Fruit fly (Drosophila melanogaster): ENCODE data around the gene CG16790.
A peak's percentile ranks its signal among the peaks of the same experiment; 100 is the strongest.

Gene CG16790

DNA sequence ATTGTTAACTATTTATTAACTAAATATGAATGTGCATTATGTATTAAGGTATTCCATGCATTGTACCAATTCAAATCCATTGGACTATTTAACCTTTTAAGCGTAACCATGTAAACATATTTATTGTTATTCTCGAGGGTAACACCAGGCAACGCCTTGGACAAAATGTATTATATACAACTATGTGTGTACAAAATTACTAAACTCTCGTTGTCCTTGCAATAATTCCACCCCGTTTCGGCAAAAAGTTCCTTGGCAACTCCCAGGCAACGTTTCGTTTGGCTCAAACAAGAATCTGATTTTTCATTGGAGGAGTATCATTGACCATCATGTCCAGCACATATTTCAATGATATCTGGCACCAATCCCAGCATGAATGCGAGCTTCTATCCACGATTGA lies 4.1 kb downstream of the CG16790 start, which contains the start of gene CG16789:
TSS of gene CG16789 (plus strand) at position 301 of the 400 bp plus-strand sequence.
- TF ChIP-seq CG8119 (GFP tag; IDR thresholded peaks at IDR 0.05) (no peak), Smox (GFP tag; optimal IDR thresholded peaks at IDR 0.05) (no peak), vri (GFP tag; optimal IDR thresholded peaks at IDR 0.05) (no peak), Ets21C (GFP tag; optimal IDR thresholded peaks at IDR 0.05) (no peak), CG15336 (GFP tag; IDR thresholded peaks at IDR 0.05) (no peak), fd85E (GFP tag; optimal IDR thresholded peaks at IDR 0.05) (no peak), CG10669 (GFP tag; optimal IDR thresholded peaks at IDR 0.05) (no peak), eg (GFP tag; IDR thresholded peaks at IDR 0.05) (no peak), ss (GFP tag; optimal IDR thresholded peaks at IDR 0.05) (no peak), CG11902 (GFP tag; optimal IDR thresholded peaks at IDR 0.05) (no peak)

dm6 chr3R:9563240-9563992 lies 6.6 kb downstream of the CG16790 start, which contains the start of the genes CG9393 and Vps45:
Gene CG9393 (minus strand): TSS chr3R:9563673.
Gene Vps45 (plus strand): TSS chr3R:9563924.
- TF ChIP-seq lz (GFP tag; optimal IDR thresholded peaks at IDR 0.05) (peak; percentile 68), CG15336 (GFP tag; IDR thresholded peaks at IDR 0.05) (0 out of 2 replicates have a peak, but pooled peaks have one; percentile 24), CG3032 (tag; optimal IDR thresholded peaks at IDR 0.05) (peak; percentile 62), fd59A (GFP tag; optimal IDR thresholded peaks at IDR 0.05) (no peak), Hr39 (GFP tag; optimal IDR thresholded peaks at IDR 0.05) (no peak), CG34406 (GFP tag; optimal IDR thresholded peaks at IDR 0.05) (no peak), Lpt (GFP tag; optimal IDR thresholded peaks at IDR 0.05) (no peak), fd85E (GFP tag; optimal IDR thresholded peaks at IDR 0.05) (no peak), CG11902 (GFP tag; optimal IDR thresholded peaks at IDR 0.05) (peak; percentile 20), Eip93F (GFP tag; optimal IDR thresholded peaks at IDR 0.05) (peak; percentile 49), CG6792 (GFP tag; optimal IDR thresholded peaks at IDR 0.05) (no peak), CG4318 (GFP tag; optimal IDR thresholded peaks at IDR 0.05) (no peak), CG10669 (GFP tag; optimal IDR thresholded peaks at IDR 0.05) (no peak), vri (GFP tag; optimal IDR thresholded peaks at IDR 0.05) (peak; percentile 61), spab (GFP tag; optimal IDR thresholded peaks at IDR 0.05) (no peak), CG31627 (GFP tag; optimal IDR thresholded peaks at IDR 0.05) (peak; percentile 67), cyc (GFP tag; optimal IDR thresholded peaks at IDR 0.05) (peak; percentile 68), achi (GFP tag; optimal IDR thresholded peaks at IDR 0.05) (no peak), dsx (GFP tag; optimal IDR thresholded peaks at IDR 0.05; ENCODE audit: poor library complexity, severe bottlenecking) (no peak), esn (GFP tag; optimal IDR thresholded peaks at IDR 0.05) (peak; percentile 74), Sox15 (GFP tag; optimal IDR thresholded peaks at IDR 0.05) (peak; percentile 14)

DNA sequence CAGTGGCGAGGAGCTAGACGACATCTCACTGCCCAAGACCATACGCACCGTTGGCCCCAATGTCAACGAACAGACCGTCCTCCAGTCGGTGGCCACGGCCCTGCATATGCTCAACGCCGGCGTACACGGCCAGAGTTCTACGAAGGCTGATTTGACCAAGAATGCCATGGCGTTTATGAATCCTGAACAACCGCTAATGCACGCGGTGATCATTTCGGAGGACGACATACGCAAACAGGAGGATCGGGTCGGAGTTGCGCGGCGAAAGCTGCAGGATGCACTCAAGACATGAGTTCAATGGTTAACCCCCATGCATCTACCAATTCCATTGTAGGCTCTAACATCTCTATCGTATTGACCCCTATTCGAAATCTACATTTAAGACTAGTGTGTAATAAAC lies 8.9 kb downstream of the CG16790 start:
- TF ChIP-seq Eip93F (GFP tag; optimal IDR thresholded peaks at IDR 0.05) = no peak
- 0 out of 3 replicates have a peak, but pooled peaks have one; percentile 7 for TF ChIP-seq CG6163 (GFP tag; IDR thresholded peaks at IDR 0.05)
- TF ChIP-seq OdsH (GFP tag; optimal IDR thresholded peaks at IDR 0.05) = no peak

dm6 chr3R:9559413-9560014 lies 10.5 kb downstream of the CG16790 start, which contains the start of the genes AP-1mu and MBD-like:
Gene AP-1mu (minus strand): TSS chr3R:9559525.
Gene MBD-like (plus strand): TSS chr3R:9559760.
- TF ChIP-seq dsx (GFP tag; optimal IDR thresholded peaks at IDR 0.05; ENCODE audit: poor library complexity, severe bottlenecking) = no peak
- peak; percentile 68 for TF ChIP-seq CG3032 (tag; optimal IDR thresholded peaks at IDR 0.05)
- no peak for TF ChIP-seq CG16779 (tag; optimal IDR thresholded peaks at IDR 0.05)
- no peak for TF ChIP-seq fkh (GFP tag; optimal IDR thresholded peaks at IDR 0.05)
- no peak; the same call in 1 of the 2 replicates for TF ChIP-seq Gug (GFP tag; IDR thresholded peaks at IDR 0.05)
- 0 out of 3 replicates have a peak, but pooled peaks have one; percentile 36 for TF ChIP-seq CG6163 (GFP tag; IDR thresholded peaks at IDR 0.05)
- peak; percentile 41 for TF ChIP-seq Ets96B (tag; optimal IDR thresholded peaks at IDR 0.05)
- peak; percentile 67 for TF ChIP-seq topi (GFP tag; optimal IDR thresholded peaks at IDR 0.05)
- no peak for TF ChIP-seq CG8319 (GFP tag; optimal IDR thresholded peaks at IDR 0.05)
- TF ChIP-seq CG6276 (GFP tag; optimal IDR thresholded peaks at IDR 0.05) = no peak
- TF ChIP-seq CG6808 (GFP tag; optimal IDR thresholded peaks at IDR 0.05) = no peak
- TF ChIP-seq CG4318 (GFP tag; optimal IDR thresholded peaks at IDR 0.05) = no peak
- TF ChIP-seq Smox (GFP tag; optimal IDR thresholded peaks at IDR 0.05) = no peak
- TF ChIP-seq CG7368 (GFP tag; optimal IDR thresholded peaks at IDR 0.05) = no peak
- TF ChIP-seq svp (GFP tag) = no peak
- TF ChIP-seq Eip75B (GFP tag; optimal IDR thresholded peaks at IDR 0.05) = no peak
- peak; percentile 52 for TF ChIP-seq vri (GFP tag; optimal IDR thresholded peaks at IDR 0.05)
- TF ChIP-seq esn (GFP tag; optimal IDR thresholded peaks at IDR 0.05) = peak; percentile 73
- no peak for TF ChIP-seq CG10669 (GFP tag; optimal IDR thresholded peaks at IDR 0.05)
- peak; percentile 67 for TF ChIP-seq acj6 (GFP tag; optimal IDR thresholded peaks at IDR 0.05)
- peak; percentile 78 for TF ChIP-seq Sox14 (GFP tag; optimal IDR thresholded peaks at IDR 0.05)
- TF ChIP-seq CG6792 (GFP tag; optimal IDR thresholded peaks at IDR 0.05) = peak; percentile 45
- TF ChIP-seq CG11294 (GFP tag; IDR thresholded peaks at IDR 0.05) = no peak
- TF ChIP-seq ss (GFP tag; optimal IDR thresholded peaks at IDR 0.05) = no peak

Measured in whole organism, prepupa.